Worm (Caenorhabditis elegans): ENCODE measurements around the gene Y37D8A.29.

Gene Y37D8A.29

ce11 chrIII:12880704-12881103, 10.8 kb downstream of the Y37D8A.29 start (continued):
- TF ChIP-seq nfyb-1 (GFP tag; IDR thresholded peaks at IDR 0.05) (no peak), T07F8.4 (tag; optimal IDR thresholded peaks at IDR 0.05) (no peak), ztf-28 (GFP tag; IDR thresholded peaks at IDR 0.05) (no peak), cebp-2 (GFP tag; IDR thresholded peaks at IDR 0.05) (no peak), D2030.7 (GFP tag; IDR thresholded peaks at IDR 0.05) (peak; percentile 53; the same call in 1 of the 2 replicates), lsy-27 (tag; optimal IDR thresholded peaks at IDR 0.05; ENCODE audit: borderline replicate concordance, insufficient read depth) (no peak), madf-10 (tag; optimal IDR thresholded peaks at IDR 0.05) (no peak), tbx-9 (tag; optimal IDR thresholded peaks at IDR 0.05; ENCODE audit: borderline replicate concordance) (no peak), snpc-1.3 (tag; optimal IDR thresholded peaks at IDR 0.05; ENCODE audit: insufficient read depth) (no peak), rec-8 (tag; optimal IDR thresholded peaks at IDR 0.05) (no peak), madf-6 (GFP tag; IDR thresholded peaks at IDR 0.05) (peak; percentile 78), lin-40 (tag; optimal IDR thresholded peaks at IDR 0.05) (no peak), B0035.1 (tag; optimal IDR thresholded peaks at IDR 0.05) (no peak), lsl-1 (GFP tag; optimal IDR thresholded peaks at IDR 0.05) (peak; percentile 7), zim-3 (tag; optimal IDR thresholded peaks at IDR 0.05) (no peak), xnd-1 (tag; optimal IDR thresholded peaks at IDR 0.05) (peak; percentile 64), lin-54 (GFP tag; optimal IDR thresholded peaks at IDR 0.05) (no peak), ama-1 (optimal IDR thresholded peaks at IDR 0.05) (no peak), ama-1 (GFP tag; optimal IDR thresholded peaks at IDR 0.05) (peak in 1 of 2 experiments; percentile 8), B0261.1 (tag; optimal IDR thresholded peaks at IDR 0.05) (no peak), F33H1.4 (GFP tag; IDR thresholded peaks at IDR 0.05) (peak; percentile 63), ceh-58 (GFP tag; IDR thresholded peaks at IDR 0.05) (no peak), ZK185.1 (tag; optimal IDR thresholded peaks at IDR 0.05; ENCODE audit: poor library complexity, severe bottlenecking) (no peak), unc-62 (GFP tag; optimal IDR thresholded peaks at IDR 0.05) (no peak), Y95B8A.8 (GFP tag; IDR thresholded peaks at IDR 0.05) (no peak), ceh-79 (tag; optimal IDR thresholded peaks at IDR 0.05) (no peak), K11D2.4 (GFP tag; IDR thresholded peaks at IDR 0.05) (no peak), hmg-1.2 (GFP tag; IDR thresholded peaks at IDR 0.05) (0 out of 2 replicates have a peak, but pooled peaks have one; percentile 13), ceh-91 (GFP tag; IDR thresholded peaks at IDR 0.05) (peak; percentile 61), ztf-25 (GFP tag; IDR thresholded peaks at IDR 0.05) (no peak), sptf-2 (GFP tag; optimal IDR thresholded peaks at IDR 0.05) (no peak), let-607 (tag; optimal IDR thresholded peaks at IDR 0.05) (no peak), dpff-1 (tag; optimal IDR thresholded peaks at IDR 0.05) (no peak), lir-1 (GFP tag; conservative IDR thresholded peaks at IDR 0.05) (no peak), lin-35 (GFP tag; optimal IDR thresholded peaks at IDR 0.05) (no peak), akir-1 (GFP tag; optimal IDR thresholded peaks at IDR 0.05) (no peak), ztf-3 (GFP tag; optimal IDR thresholded peaks at IDR 0.05) (no peak), athp-1 (tag; optimal IDR thresholded peaks at IDR 0.05) (no peak), F23B12.7 (tag; optimal IDR thresholded peaks at IDR 0.05; ENCODE audit: insufficient read depth) (no peak), aptf-2 (GFP tag; conservative IDR thresholded peaks at IDR 0.05) (0 out of 2 replicates have a peak, but pooled peaks have one; percentile 17), hlh-26 (GFP tag; conservative IDR thresholded peaks at IDR 0.05) (no peak), nhr-179 (tag; optimal IDR thresholded peaks at IDR 0.05) (no peak)
